Fruit fly (Drosophila melanogaster) whole organism, embryonic: Measurements from ENCODE around the gene Fcp3C.
A peak's percentile ranks its signal among the peaks of the same experiment; 100 is the strongest.

Experiments used
- CG12155 ChIP-seq: fragments of 200-800 bp; sonication (Bioruptor generic); optimal IDR thresholded peaks from 3 replicates; lab custom pipeline; 2016; ENCODE audit warnings: missing biosample characterization, missing genetic modification characterization
- CG6791 ChIP-seq: fragments of 200-800 bp; sonication (Bioruptor generic); IDR thresholded peaks from 3 replicates; pipeline ENCODE4 v1.3.6; 2022; ENCODE audit warnings: missing biosample characterization, missing genetic modification characterization; ENCODE audit not compliant: partially characterized antibody
- Vsx1 ChIP-seq: fragments of 200-800 bp; sonication (Bioruptor generic); optimal IDR thresholded peaks from 2 replicates; lab custom pipeline; 2017; ENCODE audit warnings: missing biosample characterization, mild to moderate bottlenecking, missing genetic modification characterization, missing genetic modification reagents
- gt ChIP-seq: fragments of 200-800 bp; sonication (Bioruptor generic); IDR thresholded peaks from 2 replicates; pipeline ENCODE4 v1.3.6; 2022; ENCODE audit warnings: missing biosample characterization, missing genetic modification characterization

DNA sequence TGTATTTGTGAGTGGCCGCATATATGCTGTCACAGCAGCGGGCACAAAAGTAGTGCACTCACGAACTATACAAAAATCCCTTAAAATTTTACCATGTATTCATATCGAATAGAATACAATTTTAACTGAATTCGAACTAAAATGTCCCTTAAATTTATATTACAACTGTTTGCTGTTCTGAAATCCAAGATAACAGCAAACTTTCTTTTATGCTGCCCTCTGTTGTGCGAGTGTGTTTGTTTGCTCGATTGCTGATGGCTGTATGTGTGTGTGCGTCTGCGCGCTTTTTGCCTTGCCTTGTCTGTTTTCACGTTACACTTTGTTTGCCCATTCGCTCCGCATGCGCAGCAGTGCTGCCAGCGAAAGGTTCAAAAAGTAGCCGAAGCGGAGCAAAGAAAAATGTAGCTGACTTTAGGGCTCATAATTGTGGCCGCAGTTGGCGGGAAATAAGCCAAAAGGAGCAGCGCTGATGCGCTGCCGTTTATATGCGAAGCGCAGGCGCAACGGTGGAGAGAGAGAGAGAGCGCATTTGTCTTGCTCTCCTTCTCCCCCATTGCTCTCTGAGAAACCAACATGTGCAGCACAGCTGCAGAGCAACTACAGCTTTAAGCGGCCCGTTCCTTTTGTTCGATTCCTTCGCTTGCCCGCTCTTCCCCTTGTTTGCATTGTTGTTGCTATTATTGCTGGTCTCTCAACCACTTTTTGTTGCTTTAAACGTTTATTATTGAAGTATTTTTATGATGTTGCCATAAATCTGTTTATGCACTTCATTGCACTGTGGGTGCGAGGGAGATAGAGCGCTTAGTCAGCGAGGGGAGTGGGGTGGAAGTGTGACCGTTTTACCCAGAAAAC, 11.6 kb downstream of the Fcp3C start:
- TF ChIP-seq Vsx1 (GFP tag; lab: Kevin White, UChicago), result peak; percentile 88
- TF ChIP-seq gt, result peak; percentile 72
- no peak for TF ChIP-seq CG6791 (GFP tag; lab: Robert Waterston, UW)
- peak; percentile 83 for TF ChIP-seq CG12155 (GFP tag; lab: Kevin White, UChicago)
